Worm (Caenorhabditis elegans): Measurements from ENCODE around the gene R12C12.10.

The R12C12.10 gene

DNA sequence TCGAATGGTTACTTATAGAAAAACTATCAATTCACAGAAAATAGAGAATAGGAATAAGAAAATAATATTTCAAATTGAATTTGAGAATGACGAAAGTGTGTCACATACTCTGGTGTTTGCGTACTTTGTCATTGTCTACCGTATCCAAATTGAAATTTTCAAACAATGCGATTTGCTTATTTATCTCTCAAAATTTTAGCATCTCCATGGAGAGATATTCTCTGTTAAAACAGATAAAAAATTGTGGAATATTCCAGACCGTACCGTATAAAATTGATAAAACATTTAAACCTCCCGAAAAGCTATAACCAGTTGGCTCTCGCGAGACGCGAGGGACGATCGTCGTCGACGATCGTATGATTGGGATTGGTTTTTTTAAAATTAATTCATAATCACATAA lies 37.7 kb upstream of the R12C12.10 start, which contains the start of gene fbf-1:
Gene fbf-1, minus strand, starts transcription at position 101 of the 400 bp plus-strand sequence.
- TF ChIP-seq ceh-63 (GFP tag; optimal IDR thresholded peaks at IDR 0.05) = no peak

DNA sequence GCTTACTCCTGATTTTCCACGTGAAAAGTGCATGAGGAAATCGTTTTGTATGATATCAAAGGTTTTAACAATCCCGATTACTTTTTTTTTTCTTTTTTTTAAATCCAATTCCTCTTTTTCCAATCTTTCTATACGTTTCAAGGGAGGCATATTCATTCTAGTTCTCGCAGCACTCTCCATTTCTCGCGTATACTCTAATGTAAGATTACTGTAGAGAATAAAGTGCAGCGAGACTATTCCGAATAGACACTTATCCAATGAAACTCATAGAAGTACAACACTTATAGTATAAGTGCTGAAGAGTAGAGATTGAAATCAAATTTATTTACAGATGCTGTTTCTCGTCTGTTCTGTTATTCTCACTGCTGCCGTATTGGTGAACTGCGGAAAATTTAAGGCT lies 34.5 kb upstream of the R12C12.10 start, which contains the start of gene H12I13.6:
Gene H12I13.6, plus strand, starts transcription at position 301 of the 400 bp plus-strand sequence.
- TF ChIP-seq unc-98 (GFP tag; IDR thresholded peaks at IDR 0.05) (no peak), mab-9 (GFP tag; IDR thresholded peaks at IDR 0.05) (no peak), jun-1 (tag; optimal IDR thresholded peaks at IDR 0.05) (no peak), lin-13 (GFP tag; optimal IDR thresholded peaks at IDR 0.05) (no peak), lir-3 (tag; optimal IDR thresholded peaks at IDR 0.05; ENCODE audit: poor library complexity) (no peak), alr-1 (tag; optimal IDR thresholded peaks at IDR 0.05; ENCODE audit: borderline replicate concordance) (no peak), mdl-1 (tag; optimal IDR thresholded peaks at IDR 0.05) (no peak)

DNA sequence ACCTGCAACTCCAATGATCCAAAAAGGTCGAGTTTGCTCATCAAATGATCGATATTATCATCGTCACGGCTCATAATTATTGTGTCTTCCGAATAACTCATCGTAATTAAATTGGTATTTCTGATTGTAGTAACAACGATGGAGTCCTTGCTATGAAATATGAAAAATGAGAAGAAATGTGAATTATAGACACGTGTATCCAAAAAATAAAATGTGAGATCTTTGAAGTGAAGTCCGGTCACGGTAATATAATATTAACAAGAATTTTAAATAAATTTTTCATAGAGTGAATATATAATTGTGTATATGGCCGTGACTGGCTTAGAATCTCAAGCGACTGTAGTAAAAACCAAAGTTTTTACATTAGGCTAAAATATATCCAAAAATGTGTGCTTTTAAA lies 24.0 kb upstream of the R12C12.10 start, which contains the start of gene H12I13.1:
Gene H12I13.1, minus strand, starts transcription at position 101 of the 400 bp plus-strand sequence.
- TF ChIP-seq hpl-2 (GFP tag; optimal IDR thresholded peaks at IDR 0.05) (no peak), ceh-8 (GFP tag; optimal IDR thresholded peaks at IDR 0.05) (no peak), jun-1 (tag; optimal IDR thresholded peaks at IDR 0.05) (no peak), elt-3 (tag; optimal IDR thresholded peaks at IDR 0.05) (no peak), mdl-1 (tag; optimal IDR thresholded peaks at IDR 0.05) (no peak), sox-4 (tag; optimal IDR thresholded peaks at IDR 0.05) (no peak), pqm-1 (tag; optimal IDR thresholded peaks at IDR 0.05) (no peak), ztf-4 (tag; optimal IDR thresholded peaks at IDR 0.05) (no peak), nhr-76 (tag; optimal IDR thresholded peaks at IDR 0.05) (no peak), skn-1 (tag; optimal IDR thresholded peaks at IDR 0.05) (no peak), zag-1 (tag; optimal IDR thresholded peaks at IDR 0.05) (no peak), unc-30 (tag; optimal IDR thresholded peaks at IDR 0.05) (no peak), unc-130 (tag; optimal IDR thresholded peaks at IDR 0.05) (no peak), ces-1 (GFP tag; optimal IDR thresholded peaks at IDR 0.05) (no peak)

DNA sequence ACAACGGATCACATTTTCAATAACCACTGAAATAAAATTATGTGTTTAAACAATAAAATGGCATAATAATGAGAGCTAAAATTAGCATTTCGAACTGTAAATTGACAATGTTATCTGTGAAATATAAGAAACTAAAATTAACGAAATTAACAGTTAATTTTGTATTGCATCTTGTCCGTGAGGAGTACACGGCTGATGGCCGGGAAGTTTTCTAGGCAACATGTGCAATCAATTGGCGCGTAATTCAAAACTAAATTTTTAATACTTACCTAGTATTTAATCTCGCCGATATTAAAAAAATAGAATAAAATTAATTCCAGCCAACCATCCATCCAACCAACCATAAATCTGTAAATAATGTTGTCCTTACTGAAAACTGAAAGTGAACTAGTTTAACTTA lies 18.4 kb upstream of the R12C12.10 start:
- TF ChIP-seq C04F5.9 (tag; optimal IDR thresholded peaks at IDR 0.05) (peak; percentile 94), aly-2 (tag; optimal IDR thresholded peaks at IDR 0.05) (peak; percentile 59), mef-2 (tag; optimal IDR thresholded peaks at IDR 0.05) (no peak), nhr-12 (tag; optimal IDR thresholded peaks at IDR 0.05) (no peak), nhr-20 (tag; optimal IDR thresholded peaks at IDR 0.05) (peak; percentile 94), efl-3 (GFP tag; optimal IDR thresholded peaks at IDR 0.05) (peak; percentile 73), nhr-28 (tag; optimal IDR thresholded peaks at IDR 0.05) (no peak), nhr-84 (tag; optimal IDR thresholded peaks at IDR 0.05) (no peak), fkh-4 (tag; optimal IDR thresholded peaks at IDR 0.05; ENCODE audit: borderline replicate concordance) (peak; percentile 97), nhr-47 (tag; optimal IDR thresholded peaks at IDR 0.05) (peak; percentile 94), nhr-71 (tag; optimal IDR thresholded peaks at IDR 0.05) (peak; percentile 95), mep-1 (tag; optimal IDR thresholded peaks at IDR 0.05) (peak; percentile 86), nhr-19 (GFP tag; conservative IDR thresholded peaks at IDR 0.05) (peak; percentile 93), vab-15 (tag; optimal IDR thresholded peaks at IDR 0.05) (peak; percentile 44), jun-1 (tag; optimal IDR thresholded peaks at IDR 0.05) (peak; percentile 58), dpl-1 (GFP tag; optimal IDR thresholded peaks at IDR 0.05) (peak; percentile 95 to 98 (median 97)), egl-27 (tag; optimal IDR thresholded peaks at IDR 0.05) (no peak), elt-2 (tag; optimal IDR thresholded peaks at IDR 0.05) (peak; percentile 82), grh-1 (GFP tag; IDR thresholded peaks at IDR 0.05) (peak; percentile 81), snu-23 (GFP tag; optimal IDR thresholded peaks at IDR 0.05) (peak; percentile 93), unc-98 (GFP tag; IDR thresholded peaks at IDR 0.05) (peak; percentile 74), unc-30 (tag; optimal IDR thresholded peaks at IDR 0.05) (no peak), ceh-88 (GFP tag; IDR thresholded peaks at IDR 0.05) (peak; percentile 82), tbx-2 (tag; optimal IDR thresholded peaks at IDR 0.05) (peak; percentile 93), sox-4 (tag; optimal IDR thresholded peaks at IDR 0.05) (peak; percentile 96), hpl-2 (GFP tag; optimal IDR thresholded peaks at IDR 0.05) (no peak), hlh-4 (tag; optimal IDR thresholded peaks at IDR 0.05) (peak; percentile 81), ets-5 (GFP tag; IDR thresholded peaks at IDR 0.05) (no peak), alr-1 (tag; optimal IDR thresholded peaks at IDR 0.05; ENCODE audit: borderline replicate concordance) (no peak), snpc-4 (tag; optimal IDR thresholded peaks at IDR 0.05) (peak; percentile 62), ceh-63 (GFP tag; optimal IDR thresholded peaks at IDR 0.05) (no peak), Y116A8C.19 (tag; optimal IDR thresholded peaks at IDR 0.05; ENCODE audit: borderline replicate concordance) (peak; percentile 95), tlp-1 (tag; optimal IDR thresholded peaks at IDR 0.05) (no peak)
